Worm (Caenorhabditis elegans) whole organism, early embryonic: ENCODE results near the gene K09E9.1.

ENCODE experiments used
- B0310.2 ChIP-seq: sonication (generic microtip); optimal IDR thresholded peaks from 2 replicates; lab custom pipeline; 2016; ENCODE audit warnings: mild to moderate bottlenecking, missing genetic modification characterization, missing compliant biosample characterization
- F13C5.2 ChIP-seq: sonication (generic microtip); optimal IDR thresholded peaks from 2 replicates; lab custom pipeline; 2017; ENCODE audit warnings: mild to moderate bottlenecking, missing genetic modification characterization, inconsistent platforms, missing compliant biosample characterization
- aly-1 ChIP-seq: sonication (generic microtip); optimal IDR thresholded peaks from 2 replicates; lab custom pipeline; 2016; ENCODE audit warnings: missing genetic modification characterization, missing compliant biosample characterization
- ama-1 ChIP-seq: fragments of 150-350 bp; optimal IDR thresholded peaks from 2 replicates; lab custom pipeline; 2014
- ceh-13 ChIP-seq: fragments of 200-800 bp; sonication (Bioruptor generic); optimal IDR thresholded peaks from 2 replicates; lab custom pipeline; 2018; ENCODE audit warnings: mild to moderate bottlenecking, missing genetic modification characterization, missing compliant biosample characterization
- ceh-36 ChIP-seq: sonication (generic microtip); optimal IDR thresholded peaks from 2 replicates; lab custom pipeline; 2016; ENCODE audit warnings: missing genetic modification characterization, inconsistent platforms, missing compliant biosample characterization
- ets-7 ChIP-seq: sonication (generic microtip); optimal IDR thresholded peaks from 2 replicates; lab custom pipeline; 2016; ENCODE audit warnings: missing genotype, missing genetic modification characterization, missing compliant biosample characterization
- flt-1 ChIP-seq: fragments of 200-800 bp; sonication (Bioruptor generic); IDR thresholded peaks from 2 replicates; pipeline ENCODE4 v1.3.6; 2022; ENCODE audit warnings: missing genetic modification characterization, missing compliant biosample characterization
- hmbx-1 ChIP-seq: sonication (generic microtip); optimal IDR thresholded peaks from 2 replicates; lab custom pipeline; 2016; ENCODE audit warnings: mild to moderate bottlenecking, missing genetic modification characterization, missing compliant biosample characterization
- hmg-4 ChIP-seq: fragments of 200-800 bp; sonication (Bioruptor generic); optimal IDR thresholded peaks from 2 replicates; lab custom pipeline; 2018; ENCODE audit warnings: mild to moderate bottlenecking, missing genetic modification characterization, missing compliant biosample characterization
- hnd-1 ChIP-seq: sonication (generic microtip); optimal IDR thresholded peaks from 2 replicates; lab custom pipeline; 2016; ENCODE audit warnings: missing genetic modification characterization, missing compliant biosample characterization
- pes-1 ChIP-seq: fragments of 200-800 bp; sonication (Bioruptor generic); IDR thresholded peaks from 2 replicates; pipeline ENCODE4 v1.3.6; 2022; ENCODE audit warnings: missing genetic modification reagents, missing genetic modification characterization, missing compliant biosample characterization
- scrt-1 ChIP-seq: fragments of 200-800 bp; sonication (Bioruptor generic); IDR thresholded peaks from 2 replicates; pipeline ENCODE4 v1.3.6; 2022; ENCODE audit warnings: missing genetic modification characterization, missing compliant biosample characterization
- sea-1 ChIP-seq: fragments of 200-800 bp; sonication (Bioruptor generic); conservative IDR thresholded peaks from 2 replicates; pipeline ENCODE4 v1.3.6; 2022; ENCODE audit warnings: missing genetic modification characterization, missing compliant biosample characterization
- tbx-11 ChIP-seq: fragments of 200-800 bp; sonication (Bioruptor generic); IDR thresholded peaks from 2 replicates; pipeline ENCODE4 v1.3.6; 2022; ENCODE audit warnings: missing genetic modification characterization, missing compliant biosample characterization
- tbx-37 ChIP-seq: fragments of 200-800 bp; sonication (Bioruptor generic); conservative IDR thresholded peaks from 2 replicates; pipeline ENCODE4 v1.3.6; 2022; ENCODE audit warnings: missing genetic modification reagents, missing genetic modification characterization, missing compliant biosample characterization
- tra-4 ChIP-seq: sonication (generic microtip); optimal IDR thresholded peaks from 2 replicates; lab custom pipeline; 2017; ENCODE audit warnings: missing genetic modification characterization, missing compliant biosample characterization

The K09E9.1 gene

ce11 chrX:15620200-15620599 is at the start of gene K09E9.1:
K09E9.1 (plus strand) TSS chrX:15620500.
- no peak for TF ChIP-seq pes-1 (GFP tag; lab: Robert Waterston, UW)
- no peak for TF ChIP-seq F13C5.2 (tag; lab: Kevin White, UChicago)
- TF ChIP-seq aly-1 (tag; lab: Kevin White, UChicago) = no peak
- no peak for TF ChIP-seq sea-1 (GFP tag; lab: Robert Waterston, UW)
- TF ChIP-seq tra-4 (tag; lab: Kevin White, UChicago) = no peak
- TF ChIP-seq scrt-1 (GFP tag; lab: Robert Waterston, UW) = no peak
- TF ChIP-seq flt-1 (GFP tag; lab: Robert Waterston, UW) = no peak
- no peak for TF ChIP-seq ets-7
- no peak for TF ChIP-seq tbx-11 (GFP tag; lab: Robert Waterston, UW)
- no peak for TF ChIP-seq ceh-13 (GFP tag; lab: Kevin White, UChicago)

ce11 chrX:15572021-15572420 is 48.3 kb upstream of the K09E9.1 start:
- TF ChIP-seq aly-1 (tag; lab: Kevin White, UChicago) = peak; percentile 5
- TF ChIP-seq tbx-37 (GFP tag; lab: Robert Waterston, UW) = no peak
- TF ChIP-seq ets-7 = no peak

- TF ChIP-seq sea-1 (GFP tag; lab: Robert Waterston, UW) = no peak
- no peak for TF ChIP-seq F13C5.2 (tag; lab: Kevin White, UChicago)
- no peak for TF ChIP-seq hmbx-1 (tag; lab: Kevin White, UChicago)
- TF ChIP-seq ceh-36 (tag; lab: Kevin White, UChicago) = no peak
- no peak for TF ChIP-seq aly-1 (tag; lab: Kevin White, UChicago)
- TF ChIP-seq tra-4 (tag; lab: Kevin White, UChicago) = no peak
- TF ChIP-seq B0310.2 = no peak
- TF ChIP-seq tbx-11 (GFP tag; lab: Robert Waterston, UW) = no peak
- TF ChIP-seq tbx-37 (GFP tag; lab: Robert Waterston, UW) = no peak
- TF ChIP-seq ama-1 (lab: Kevin White, UChicago) = no peak
- no peak for TF ChIP-seq ets-7
- no peak for TF ChIP-seq hmg-4
- TF ChIP-seq scrt-1 (GFP tag; lab: Robert Waterston, UW) = no peak
- TF ChIP-seq flt-1 (GFP tag; lab: Robert Waterston, UW) = no peak
- no peak for TF ChIP-seq hnd-1
- no peak for TF ChIP-seq pes-1 (GFP tag; lab: Robert Waterston, UW)
- TF ChIP-seq ceh-13 (GFP tag; lab: Kevin White, UChicago) = no peak
Measured at ce11 chrX:15575460-15575859, 44.8 kb upstream of the K09E9.1 start.

- no peak for TF ChIP-seq ama-1 (lab: Kevin White, UChicago)
- TF ChIP-seq tbx-11 (GFP tag; lab: Robert Waterston, UW) = no peak
- TF ChIP-seq scrt-1 (GFP tag; lab: Robert Waterston, UW) = no peak
- no peak for TF ChIP-seq B0310.2
- no peak for TF ChIP-seq aly-1 (tag; lab: Kevin White, UChicago)
- TF ChIP-seq flt-1 (GFP tag; lab: Robert Waterston, UW) = no peak
- no peak for TF ChIP-seq sea-1 (GFP tag; lab: Robert Waterston, UW)
- no peak for TF ChIP-seq ets-7
- no peak for TF ChIP-seq hnd-1
- TF ChIP-seq tbx-37 (GFP tag; lab: Robert Waterston, UW) = no peak
- TF ChIP-seq ceh-36 (tag; lab: Kevin White, UChicago) = no peak
- no peak for TF ChIP-seq hmbx-1 (tag; lab: Kevin White, UChicago)
- no peak for TF ChIP-seq pes-1 (GFP tag; lab: Robert Waterston, UW)
- no peak for TF ChIP-seq hmg-4
- TF ChIP-seq ceh-13 (GFP tag; lab: Kevin White, UChicago) = no peak
- no peak for TF ChIP-seq tra-4 (tag; lab: Kevin White, UChicago)
- no peak for TF ChIP-seq F13C5.2 (tag; lab: Kevin White, UChicago)
Measured at ce11 chrX:15576942-15577341, 43.4 kb upstream of the K09E9.1 start, which contains the start of gene K09A9.6. K09A9.6 (plus strand) TSS chrX:15577242.

- TF ChIP-seq tbx-11 (GFP tag; lab: Robert Waterston, UW) = no peak
- TF ChIP-seq hmg-4 = no peak
- no peak for TF ChIP-seq F13C5.2 (tag; lab: Kevin White, UChicago)
- no peak for TF ChIP-seq tra-4 (tag; lab: Kevin White, UChicago)
- TF ChIP-seq scrt-1 (GFP tag; lab: Robert Waterston, UW) = no peak
- no peak for TF ChIP-seq ama-1 (lab: Kevin White, UChicago)
- no peak for TF ChIP-seq flt-1 (GFP tag; lab: Robert Waterston, UW)
- no peak for TF ChIP-seq ets-7
- TF ChIP-seq pes-1 (GFP tag; lab: Robert Waterston, UW) = no peak
- no peak for TF ChIP-seq hnd-1
- TF ChIP-seq sea-1 (GFP tag; lab: Robert Waterston, UW) = no peak
- no peak for TF ChIP-seq ceh-36 (tag; lab: Kevin White, UChicago)
- TF ChIP-seq aly-1 (tag; lab: Kevin White, UChicago) = no peak
- no peak for TF ChIP-seq tbx-37 (GFP tag; lab: Robert Waterston, UW)
- TF ChIP-seq ceh-13 (GFP tag; lab: Kevin White, UChicago) = no peak
- no peak for TF ChIP-seq hmbx-1 (tag; lab: Kevin White, UChicago)
Measured at ce11 chrX:15585144-15585543, 35.2 kb upstream of the K09E9.1 start.

ce11 chrX:15586192-15586591 is 34.1 kb upstream of the K09E9.1 start:
- TF ChIP-seq pes-1 (GFP tag; lab: Robert Waterston, UW) (no peak), tbx-37 (GFP tag; lab: Robert Waterston, UW) (no peak), hnd-1 (no peak), tbx-11 (GFP tag; lab: Robert Waterston, UW) (no peak), tra-4 (tag; lab: Kevin White, UChicago) (no peak), sea-1 (GFP tag; lab: Robert Waterston, UW) (no peak), ama-1 (lab: Kevin White, UChicago) (no peak), hmg-4 (no peak), aly-1 (tag; lab: Kevin White, UChicago) (no peak), scrt-1 (GFP tag; lab: Robert Waterston, UW) (no peak), F13C5.2 (tag; lab: Kevin White, UChicago) (no peak), ceh-36 (tag; lab: Kevin White, UChicago) (no peak), hmbx-1 (tag; lab: Kevin White, UChicago) (no peak)

- TF ChIP-seq F13C5.2 (tag; lab: Kevin White, UChicago) = no peak
- TF ChIP-seq tbx-11 (GFP tag; lab: Robert Waterston, UW) = no peak
- no peak for TF ChIP-seq sea-1 (GFP tag; lab: Robert Waterston, UW)
- no peak for TF ChIP-seq hmg-4
- no peak for TF ChIP-seq tra-4 (tag; lab: Kevin White, UChicago)
- no peak for TF ChIP-seq scrt-1 (GFP tag; lab: Robert Waterston, UW)
- no peak for TF ChIP-seq hnd-1
- TF ChIP-seq ets-7 = no peak
- no peak for TF ChIP-seq pes-1 (GFP tag; lab: Robert Waterston, UW)
- TF ChIP-seq aly-1 (tag; lab: Kevin White, UChicago) = no peak
- no peak for TF ChIP-seq tbx-37 (GFP tag; lab: Robert Waterston, UW)
- TF ChIP-seq ceh-36 (tag; lab: Kevin White, UChicago) = no peak
- TF ChIP-seq ceh-13 (GFP tag; lab: Kevin White, UChicago) = no peak
- no peak for TF ChIP-seq B0310.2
- no peak for TF ChIP-seq ama-1 (lab: Kevin White, UChicago)
- no peak for TF ChIP-seq flt-1 (GFP tag; lab: Robert Waterston, UW)
Measured at ce11 chrX:15590347-15590928, 29.9 kb upstream of the K09E9.1 start, which contains the start of gene gas-1. gas-1 (minus strand) TSS chrX:15590397.
